Worm (Caenorhabditis elegans): ENCODE data around the gene Y46G5A.20.

Gene Y46G5A.20

ce11 chrII:12826752-12827151, 15.9 kb downstream of the Y46G5A.20 start, which contains the start of gene Y46G5A.38:
Gene Y46G5A.38 (plus strand): TSS chrII:12827052.
- TF ChIP-seq flt-1 (GFP tag; IDR thresholded peaks at IDR 0.05): no peak
- TF ChIP-seq tab-1 (GFP tag; IDR thresholded peaks at IDR 0.05): no peak
- TF ChIP-seq cog-1 (tag; optimal IDR thresholded peaks at IDR 0.05): no peak
- no peak for TF ChIP-seq T22C8.4 (GFP tag; IDR thresholded peaks at IDR 0.05)
- no peak for TF ChIP-seq ref-1 (GFP tag; conservative IDR thresholded peaks at IDR 0.05)
- no peak for TF ChIP-seq ztf-29 (GFP tag; IDR thresholded peaks at IDR 0.05)
- no peak for TF ChIP-seq klf-2 (GFP tag; conservative IDR thresholded peaks at IDR 0.05)
- no peak for TF ChIP-seq med-1 (GFP tag; optimal IDR thresholded peaks at IDR 0.05; ENCODE audit: insufficient read depth)
- TF ChIP-seq ztf-23 (GFP tag; IDR thresholded peaks at IDR 0.05): no peak

- TF ChIP-seq klf-2 (GFP tag; conservative IDR thresholded peaks at IDR 0.05) (no peak), flt-1 (GFP tag; IDR thresholded peaks at IDR 0.05) (no peak), ztf-23 (GFP tag; IDR thresholded peaks at IDR 0.05) (no peak), T22C8.4 (GFP tag; IDR thresholded peaks at IDR 0.05) (no peak), ztf-29 (GFP tag; IDR thresholded peaks at IDR 0.05) (no peak), tab-1 (GFP tag; IDR thresholded peaks at IDR 0.05) (no peak), ref-1 (GFP tag; conservative IDR thresholded peaks at IDR 0.05) (no peak), cog-1 (tag; optimal IDR thresholded peaks at IDR 0.05) (no peak), med-1 (GFP tag; optimal IDR thresholded peaks at IDR 0.05; ENCODE audit: insufficient read depth) (no peak)
Observed at ce11 chrII:12828863-12829262, 18.1 kb downstream of the Y46G5A.20 start, which contains the start of gene Y46G5A.23. Gene Y46G5A.23 (minus strand): TSS chrII:12828963.

ce11 chrII:12830347-12830746, 19.5 kb downstream of the Y46G5A.20 start, which contains the start of gene bcmo-1:
Gene bcmo-1 (plus strand): TSS chrII:12830676.
- TF ChIP-seq ztf-29 (GFP tag; IDR thresholded peaks at IDR 0.05) (no peak), ref-1 (GFP tag; conservative IDR thresholded peaks at IDR 0.05) (no peak), T22C8.4 (GFP tag; IDR thresholded peaks at IDR 0.05) (no peak), cog-1 (tag; optimal IDR thresholded peaks at IDR 0.05) (no peak), ztf-23 (GFP tag; IDR thresholded peaks at IDR 0.05) (no peak), tab-1 (GFP tag; IDR thresholded peaks at IDR 0.05) (no peak), klf-2 (GFP tag; conservative IDR thresholded peaks at IDR 0.05) (no peak), med-1 (GFP tag; optimal IDR thresholded peaks at IDR 0.05; ENCODE audit: insufficient read depth) (no peak), flt-1 (GFP tag; IDR thresholded peaks at IDR 0.05) (no peak)

ce11 chrII:12840057-12840456, 29.2 kb downstream of the Y46G5A.20 start, which contains the start of gene lgc-35:
Gene lgc-35 (minus strand): TSS chrII:12840157.
- TF ChIP-seq med-1 (GFP tag; optimal IDR thresholded peaks at IDR 0.05; ENCODE audit: insufficient read depth) (no peak), ref-1 (GFP tag; conservative IDR thresholded peaks at IDR 0.05) (no peak), ztf-29 (GFP tag; IDR thresholded peaks at IDR 0.05) (no peak), T22C8.4 (GFP tag; IDR thresholded peaks at IDR 0.05) (no peak), ztf-23 (GFP tag; IDR thresholded peaks at IDR 0.05) (no peak), flt-1 (GFP tag; IDR thresholded peaks at IDR 0.05) (no peak), cog-1 (tag; optimal IDR thresholded peaks at IDR 0.05) (no peak), klf-2 (GFP tag; conservative IDR thresholded peaks at IDR 0.05) (no peak), tab-1 (GFP tag; IDR thresholded peaks at IDR 0.05) (no peak)

ce11 chrII:12847736-12848135, 36.9 kb downstream of the Y46G5A.20 start, which contains the start of gene pes-10:
Gene pes-10 (minus strand): TSS chrII:12847836.
- TF ChIP-seq klf-2 (GFP tag; conservative IDR thresholded peaks at IDR 0.05): no peak
- TF ChIP-seq flt-1 (GFP tag; IDR thresholded peaks at IDR 0.05): no peak
- TF ChIP-seq med-1 (GFP tag; optimal IDR thresholded peaks at IDR 0.05; ENCODE audit: insufficient read depth): no peak
- TF ChIP-seq ztf-29 (GFP tag; IDR thresholded peaks at IDR 0.05): no peak
- no peak for TF ChIP-seq ztf-23 (GFP tag; IDR thresholded peaks at IDR 0.05)
- TF ChIP-seq tab-1 (GFP tag; IDR thresholded peaks at IDR 0.05): no peak
- TF ChIP-seq ref-1 (GFP tag; conservative IDR thresholded peaks at IDR 0.05): no peak

ce11 chrII:12850129-12850528, 39.3 kb downstream of the Y46G5A.20 start, which contains the start of gene Y46G5A.28:
Gene Y46G5A.28 (plus strand): TSS chrII:12850429.
- TF ChIP-seq ztf-23 (GFP tag; IDR thresholded peaks at IDR 0.05) (no peak), cog-1 (tag; optimal IDR thresholded peaks at IDR 0.05) (no peak), ztf-29 (GFP tag; IDR thresholded peaks at IDR 0.05) (no peak)

- TF ChIP-seq ztf-29 (GFP tag; IDR thresholded peaks at IDR 0.05): no peak
- no peak for TF ChIP-seq klf-2 (GFP tag; conservative IDR thresholded peaks at IDR 0.05)
- TF ChIP-seq tab-1 (GFP tag; IDR thresholded peaks at IDR 0.05): no peak
- TF ChIP-seq ref-1 (GFP tag; conservative IDR thresholded peaks at IDR 0.05): no peak
- TF ChIP-seq cog-1 (tag; optimal IDR thresholded peaks at IDR 0.05): no peak
- no peak for TF ChIP-seq T22C8.4 (GFP tag; IDR thresholded peaks at IDR 0.05)
- TF ChIP-seq ztf-23 (GFP tag; IDR thresholded peaks at IDR 0.05): no peak
- TF ChIP-seq med-1 (GFP tag; optimal IDR thresholded peaks at IDR 0.05; ENCODE audit: insufficient read depth): no peak
- no peak for TF ChIP-seq flt-1 (GFP tag; IDR thresholded peaks at IDR 0.05)
Observed at ce11 chrII:12855900-12856299, 45.1 kb downstream of the Y46G5A.20 start, which contains the start of gene Y46G5A.29. Gene Y46G5A.29 (plus strand): TSS chrII:12856200.
